Fruit fly (Drosophila melanogaster) whole organism, wandering third instar larva: ENCODE measurements around the gene CG42458.

Source experiments
- Abd-B ChIP-seq: fragments of >200 bp; optimal IDR thresholded peaks from 2 replicates; lab custom pipeline; 2017; ENCODE audit warnings: missing biosample characterization, missing genetic modification characterization
- CG32264 ChIP-seq: fragments of 200-800 bp; sonication (Bioruptor generic); optimal IDR thresholded peaks from 2 replicates; lab custom pipeline; 2016; ENCODE audit warnings: missing biosample characterization, missing genetic modification characterization
- CG9705 ChIP-seq: fragments of 200-800 bp; sonication (Bioruptor generic); optimal IDR thresholded peaks from 2 replicates; lab custom pipeline; 2018; ENCODE audit warnings: missing biosample characterization, mild to moderate bottlenecking, missing genetic modification characterization
- CrebA ChIP-seq: fragments of 200-800 bp; sonication (Bioruptor generic); optimal IDR thresholded peaks from 2 replicates; lab custom pipeline; 2016; ENCODE audit warnings: missing biosample characterization, mild to moderate bottlenecking, missing genetic modification characterization, borderline replicate concordance
- Dfd ChIP-seq: fragments of >200 bp; optimal IDR thresholded peaks from 2 replicates; lab custom pipeline; 2017; ENCODE audit warnings: missing biosample characterization, missing genetic modification characterization
- Dif ChIP-seq: fragments of 200-275, 200-300 bp; sonication (Bioruptor generic); optimal IDR thresholded peaks from 2 replicates; lab custom pipeline; 2018; ENCODE audit warnings: missing biosample characterization, missing genetic modification characterization; ENCODE audit not compliant: partially characterized antibody
- GATAd ChIP-seq: sonication (Bioruptor generic); optimal IDR thresholded peaks from 2 replicates; lab custom pipeline; 2016; ENCODE audit warnings: missing biosample characterization, missing genetic modification characterization
- HLH106 ChIP-seq: fragments of 200-800 bp; optimal IDR thresholded peaks from 3 replicates; lab custom pipeline; 2019; ENCODE audit warnings: missing biosample characterization, mild to moderate bottlenecking, missing genetic modification characterization, moderate library complexity
- Hnf4 ChIP-seq: fragments of 200-800 bp; sonication (Bioruptor generic); optimal IDR thresholded peaks from 2 replicates; lab custom pipeline; 2016; ENCODE audit warnings: missing biosample characterization, mild to moderate bottlenecking, missing genetic modification characterization
- Hr83 ChIP-seq: fragments of 200-300 bp; sonication (Bioruptor generic); optimal IDR thresholded peaks from 2 replicates; lab custom pipeline; 2016; ENCODE audit warnings: missing biosample characterization, mild to moderate bottlenecking, missing genetic modification characterization, moderate library complexity; ENCODE audit not compliant: poor library complexity, severe bottlenecking
- Jra ChIP-seq: sonication (Bioruptor generic); optimal IDR thresholded peaks from 2 replicates; lab custom pipeline; 2016; ENCODE audit warnings: missing biosample characterization, missing genetic modification characterization
- Mio ChIP-seq: sonication (Bioruptor generic); optimal IDR thresholded peaks from 2 replicates; lab custom pipeline; 2016; ENCODE audit warnings: missing biosample characterization, missing genetic modification characterization
- Myc ChIP-seq: fragments of >200 bp; optimal IDR thresholded peaks from 2 replicates; lab custom pipeline; 2017
- N ChIP-seq: fragments of >200 bp; optimal IDR thresholded peaks from 2 replicates; lab custom pipeline; 2018; ENCODE audit warnings: missing biosample characterization, missing external identifiers, missing genetic modification characterization
- Rel ChIP-seq, 2 experiments: fragments of 200-800 bp; sonication (Bioruptor generic) in 1 of 2; optimal IDR thresholded peaks; 2 replicates in 1 of 2; 3 replicates in 1 of 2; lab custom pipeline; 2016 to 2019; ENCODE audit warnings: mild to moderate bottlenecking in 2 of 2, missing biosample characterization in 2 of 2, missing genetic modification characterization in 2 of 2, moderate library complexity in 1 of 2
- Sp1 ChIP-seq: fragments of 200-800 bp; sonication (Bioruptor generic); optimal IDR thresholded peaks from 3 replicates; lab custom pipeline; 2019; ENCODE audit warnings: missing biosample characterization, mild to moderate bottlenecking, missing genetic modification characterization, moderate library complexity
- br ChIP-seq: fragments of 200-800 bp; sonication (Bioruptor generic); optimal IDR thresholded peaks from 2 replicates; lab custom pipeline; 2016; ENCODE audit warnings: missing biosample characterization, missing genetic modification characterization
- brk ChIP-seq: fragments of 200-800 bp; sonication (Bioruptor generic); optimal IDR thresholded peaks from 2 replicates; lab custom pipeline; 2016; ENCODE audit warnings: missing biosample characterization, mild to moderate bottlenecking, missing genetic modification characterization
- dl ChIP-seq, 2 experiments: fragments of 175-275, 200-275 bp in 1 of 2; fragments of 200-275 bp in 1 of 2; sonication (Bioruptor generic); optimal IDR thresholded peaks; lab custom pipeline; 2018; ENCODE audit warnings: mild to moderate bottlenecking in 2 of 2, missing biosample characterization in 2 of 2, missing genetic modification characterization in 2 of 2, moderate library complexity in 2 of 2; ENCODE audit not compliant: partially characterized antibody in 2 of 2, insufficient read depth in 1 of 2
- ey ChIP-seq: fragments of 200-800 bp; sonication (Bioruptor generic); optimal IDR thresholded peaks from 2 replicates; lab custom pipeline; 2016; ENCODE audit warnings: missing biosample characterization, missing genetic modification characterization
- foxo ChIP-seq, 2 experiments: fragments of 200-800 bp; sonication (Bioruptor generic); optimal IDR thresholded peaks; 2 replicates in 1 of 2; 3 replicates in 1 of 2; lab custom pipeline; 2016 to 2017; ENCODE audit warnings: missing biosample characterization in 2 of 2, missing genetic modification characterization in 2 of 2
- fru ChIP-seq: fragments of 200-800 bp; sonication (Bioruptor generic); optimal IDR thresholded peaks from 3 replicates; lab custom pipeline; 2016; ENCODE audit warnings: missing biosample characterization, mild to moderate bottlenecking, missing genetic modification characterization
- jim ChIP-seq: fragments of 175-275, 200-325 bp; sonication (Bioruptor generic); optimal IDR thresholded peaks from 2 replicates; lab custom pipeline; 2016; ENCODE audit warnings: missing biosample characterization, mild to moderate bottlenecking, missing genetic modification characterization
- lola ChIP-seq: fragments of >200 bp; optimal IDR thresholded peaks from 2 replicates; lab custom pipeline; 2017; ENCODE audit warnings: missing biosample characterization, missing genetic modification characterization
- pan ChIP-seq: fragments of >200 bp; optimal IDR thresholded peaks from 2 replicates; lab custom pipeline; 2017
- psq ChIP-seq: fragments of 200-800 bp; sonication (Bioruptor generic); optimal IDR thresholded peaks from 3 replicates; lab custom pipeline; 2017; ENCODE audit warnings: missing biosample characterization, mild to moderate bottlenecking, missing genetic modification characterization, moderate library complexity
- rgr ChIP-seq: fragments of 200-800 bp; sonication (Bioruptor generic); optimal IDR thresholded peaks from 3 replicates; lab custom pipeline; 2016; ENCODE audit warnings: missing biosample characterization, mild to moderate bottlenecking, missing genetic modification characterization
- sage ChIP-seq: fragments of 200-800 bp; sonication (Bioruptor generic); optimal IDR thresholded peaks from 2 replicates; lab custom pipeline; 2016; ENCODE audit warnings: missing biosample characterization, mild to moderate bottlenecking, missing genetic modification characterization
- sv ChIP-seq: fragments of 200-800 bp; sonication (Bioruptor generic); optimal IDR thresholded peaks from 3 replicates; lab custom pipeline; 2016; ENCODE audit warnings: missing biosample characterization, missing genetic modification characterization
- tai ChIP-seq: sonication (Bioruptor generic); optimal IDR thresholded peaks from 2 replicates; lab custom pipeline; 2016; ENCODE audit warnings: missing biosample characterization, missing genetic modification characterization
- woc ChIP-seq: sonication (Bioruptor generic); optimal IDR thresholded peaks from 2 replicates; lab custom pipeline; 2016; ENCODE audit warnings: missing biosample characterization, mild to moderate bottlenecking, missing genetic modification characterization

Gene CG42458

dm6 chr3L:7450553-7450952 lies 26.9 kb downstream of the CG42458 start, which contains the start of gene CG33278:
TSS of gene CG33278 (plus strand) at chr3L:7450853.
- TF ChIP-seq Jra (no peak), psq (GFP tag; lab: Kevin White, UChicago) (no peak), Abd-B (GFP tag; lab: Kevin White, UChicago) (no peak), dl (GFP tag; optimal IDR thresholded peaks at IDR 0.05; lab: Kevin White, UChicago; ENCODE audit: insufficient read depth in 1 of 2, partially characterized antibody in 2 of 2) (no peak), sv (GFP tag; lab: Kevin White, UChicago) (no peak), CG9705 (GFP tag; lab: Kevin White, UChicago) (no peak), CrebA (no peak), sage (GFP tag; lab: Kevin White, UChicago) (no peak), Mio (GFP tag; lab: Kevin White, UChicago) (no peak), Hnf4 (no peak)

- TF ChIP-seq Sp1 (GFP tag; lab: Kevin White, UChicago), result no peak
- no peak for TF ChIP-seq GATAd (GFP tag; lab: Kevin White, UChicago)
- TF ChIP-seq sage (GFP tag; lab: Kevin White, UChicago), result no peak
- TF ChIP-seq Dfd (GFP tag; lab: Kevin White, UChicago), result no peak
- no peak for TF ChIP-seq dl (GFP tag; optimal IDR thresholded peaks at IDR 0.05; lab: Kevin White, UChicago; ENCODE audit: insufficient read depth in 1 of 2, partially characterized antibody in 2 of 2)
- no peak for TF ChIP-seq woc
Observed at dm6 chr3L:7455849-7456248, 32.2 kb downstream of the CG42458 start, which contains the start of gene ppk26. TSS of gene ppk26 (plus strand) at chr3L:7456149.

- no peak for TF ChIP-seq sage (GFP tag; lab: Kevin White, UChicago)
- TF ChIP-seq fru (GFP tag; lab: Kevin White, UChicago), result no peak
- TF ChIP-seq brk, result no peak
- no peak for TF ChIP-seq HLH106 (tag; lab: Kevin White, UChicago)
- no peak for TF ChIP-seq N (GFP tag; lab: Kevin White, UChicago)
- TF ChIP-seq Dfd (GFP tag; lab: Kevin White, UChicago), result no peak
Observed at dm6 chr3L:7465209-7465608, 41.6 kb downstream of the CG42458 start, which contains the start of the genes CG42660, CG42661 and Tsp66A. TSS of gene CG42660 (plus strand) at chr3L:7465509. TSS of gene CG42661 (plus strand) at chr3L:7465509. TSS of gene Tsp66A (plus strand) at chr3L:7465509.

dm6 chr3L:7470202-7470601 lies 46.6 kb downstream of the CG42458 start, which contains the start of gene CG8543:
TSS of gene CG8543 (minus strand) at chr3L:7470302.
- TF ChIP-seq CG32264 (GFP tag; lab: Kevin White, UChicago), result no peak
- no peak for TF ChIP-seq pan (lab: Kevin White, UChicago)
- TF ChIP-seq Hr83 (GFP tag; lab: Kevin White, UChicago), result no peak
- TF ChIP-seq ey (GFP tag; lab: Kevin White, UChicago), result no peak
- no peak for TF ChIP-seq Myc (lab: Kevin White, UChicago)
- TF ChIP-seq Dif, result no peak
- no peak for TF ChIP-seq br (GFP tag; lab: Kevin White, UChicago)
- TF ChIP-seq, all 38 proteins: peak for 0

- TF ChIP-seq Mio (GFP tag; lab: Kevin White, UChicago) (no peak), Dfd (GFP tag; lab: Kevin White, UChicago) (no peak), brk (no peak), fru (GFP tag; lab: Kevin White, UChicago) (no peak), ey (GFP tag; lab: Kevin White, UChicago) (no peak), tai (GFP tag; lab: Kevin White, UChicago) (no peak), CrebA (no peak), rgr (GFP tag; lab: Kevin White, UChicago) (no peak), br (GFP tag; lab: Kevin White, UChicago) (no peak), jim (no peak), HLH106 (tag; lab: Kevin White, UChicago) (no peak), Dif (no peak)
Observed at dm6 chr3L:7471259-7471658, 47.6 kb downstream of the CG42458 start, which contains the start of gene CG8541. TSS of gene CG8541 (plus strand) at chr3L:7471559.

dm6 chr3L:7475270-7475669 lies 51.6 kb downstream of the CG42458 start, which contains the start of gene CG43292:
TSS of gene CG43292 (plus strand) at chr3L:7475570.
- TF ChIP-seq pan (lab: Kevin White, UChicago) (no peak), Mio (GFP tag; lab: Kevin White, UChicago) (no peak), N (GFP tag; lab: Kevin White, UChicago) (no peak), Rel (GFP tag; optimal IDR thresholded peaks at IDR 0.05; lab: Kevin White, UChicago) (no peak), Rel (tag; optimal IDR thresholded peaks at IDR 0.05; lab: Kevin White, UChicago) (no peak), Hnf4 (no peak), foxo (GFP tag; optimal IDR thresholded peaks at IDR 0.05; lab: Kevin White, UChicago) (no peak), ey (GFP tag; lab: Kevin White, UChicago) (no peak), CG9705 (GFP tag; lab: Kevin White, UChicago) (no peak), lola (GFP tag; lab: Kevin White, UChicago) (no peak), brk (no peak), Sp1 (GFP tag; lab: Kevin White, UChicago) (no peak), br (GFP tag; lab: Kevin White, UChicago) (no peak), Myc (lab: Kevin White, UChicago) (no peak)
- TF ChIP-seq, all 38 proteins: peak for 0
